Worm (Caenorhabditis elegans) whole organism, late embryonic: ENCODE data around the gene eif-2D.

Experiments
- ahr-1 ChIP-seq: sonication (generic microtip); optimal IDR thresholded peaks from 2 replicates; lab custom pipeline; 2016; ENCODE audit warnings: missing genetic modification characterization, missing compliant biosample characterization
- ama-1 ChIP-seq: fragments of 150-350 bp; optimal IDR thresholded peaks from 2 replicates; lab custom pipeline; 2014
- elt-2 ChIP-seq: sonication (generic microtip); optimal IDR thresholded peaks from 2 replicates; lab custom pipeline; 2016; ENCODE audit warnings: missing genetic modification reagents, missing genetic modification characterization, missing compliant biosample characterization
- hlh-6 ChIP-seq: sonication (generic microtip); optimal IDR thresholded peaks from 2 replicates; lab custom pipeline; 2016; ENCODE audit warnings: missing genotype, missing genetic modification characterization, missing compliant biosample characterization
- nfya-1 ChIP-seq: sonication (generic microtip); optimal IDR thresholded peaks from 2 replicates; lab custom pipeline; 2017; ENCODE audit warnings: missing genetic modification characterization, mild to moderate bottlenecking, missing compliant biosample characterization, antibody characterized with exemption, moderate library complexity
- pqm-1 ChIP-seq: sonication (generic microtip); optimal IDR thresholded peaks from 2 replicates; lab custom pipeline; 2016; ENCODE audit warnings: missing genetic modification characterization, missing compliant biosample characterization
- zip-5 ChIP-seq: sonication (generic microtip); optimal IDR thresholded peaks from 2 replicates; lab custom pipeline; 2016; ENCODE audit warnings: missing genetic modification characterization, missing compliant biosample characterization

DNA sequence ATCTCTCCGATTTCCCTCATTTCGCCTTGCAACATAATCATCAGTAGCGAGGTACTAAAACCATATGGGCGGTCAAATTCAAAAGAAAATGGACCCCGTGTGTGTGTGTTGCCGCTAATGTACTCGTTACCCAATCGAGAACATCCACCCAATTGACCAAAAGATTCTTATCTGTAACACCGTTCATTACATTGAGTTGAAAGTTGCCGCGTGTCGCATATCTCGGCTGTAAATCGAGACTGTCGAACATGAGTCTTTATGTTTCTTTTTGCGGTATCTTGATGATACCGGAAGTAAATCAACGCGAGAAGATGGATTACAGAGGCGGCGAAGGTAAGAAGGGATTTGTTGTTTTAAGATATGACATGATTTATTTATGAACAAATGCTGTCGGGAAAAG lies 44.2 kb downstream of the eif-2D start:
- no peak for TF ChIP-seq ahr-1 (tag; lab: Kevin White, UChicago)
- no peak for TF ChIP-seq zip-5 (tag; lab: Kevin White, UChicago)
- no peak for TF ChIP-seq elt-2 (tag; lab: Kevin White, UChicago)
- TF ChIP-seq pqm-1, result no peak
- TF ChIP-seq nfya-1 (tag; lab: Kevin White, UChicago), result no peak
- TF ChIP-seq hlh-6 (tag; lab: Kevin White, UChicago), result no peak
- no peak for TF ChIP-seq ama-1
